Worm (Caenorhabditis elegans) whole organism, L3 larva: ENCODE results near the gene ugt-51.

ENCODE experiments used
- egl-27 ChIP-seq: sonication (generic microtip); optimal IDR thresholded peaks from 4 replicates; lab custom pipeline; 2017; ENCODE audit warnings: missing biosample characterization, missing genetic modification reagents, missing genetic modification characterization
- fos-1 ChIP-seq: fragments of 150-350 bp; optimal IDR thresholded peaks from 2 replicates; lab custom pipeline; 2014; ENCODE audit warnings: missing biosample characterization, missing genetic modification characterization
- nhr-76 ChIP-seq: fragments of 150-350 bp; sonication (generic microtip); optimal IDR thresholded peaks from 5 replicates; lab custom pipeline; 2014; ENCODE audit warnings: missing biosample characterization, missing genetic modification characterization
- zag-1 ChIP-seq: fragments of 150-350 bp; optimal IDR thresholded peaks from 2 replicates; lab custom pipeline; 2014; ENCODE audit warnings: missing biosample characterization, missing genetic modification characterization

DNA sequence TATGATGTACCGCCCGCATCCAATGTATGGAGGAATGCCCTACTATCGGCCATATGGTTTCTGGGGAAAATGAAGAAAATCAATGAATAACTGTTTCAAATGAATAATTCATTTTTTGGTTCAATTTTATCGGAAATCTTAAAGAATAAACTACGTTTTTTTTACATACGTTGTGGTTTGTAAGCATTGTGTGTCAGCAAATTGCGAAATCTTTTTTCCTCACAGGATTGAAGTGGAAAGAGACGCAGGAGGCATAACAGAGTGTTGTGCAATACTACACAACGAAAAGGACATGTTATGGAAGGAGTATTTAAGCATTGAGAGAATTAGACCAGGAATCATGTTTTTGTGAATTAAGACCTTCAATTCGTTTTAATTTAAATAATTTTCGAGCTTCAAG is 45.7 kb downstream of the ugt-51 start:
- no peak for TF ChIP-seq fos-1
- no peak for TF ChIP-seq zag-1
- TF ChIP-seq nhr-76 (tag; lab: Kevin White, UChicago): no peak
- no peak for TF ChIP-seq egl-27 (tag; lab: Kevin White, UChicago)
